Fruit fly (Drosophila melanogaster): Measurements from ENCODE around the gene Rpn1.

The Rpn1 gene

dm6 chr3L:19952690-19953089 is 37.8 kb downstream of the Rpn1 start, which contains the start of gene CG33710:
Gene CG33710 (minus strand): TSS chr3L:19952790.
- TF ChIP-seq CG1620 (GFP tag; optimal IDR thresholded peaks at IDR 0.05): no peak
- no peak for TF ChIP-seq CG5204 (GFP tag; optimal IDR thresholded peaks at IDR 0.05)
- TF ChIP-seq ovo (GFP tag; optimal IDR thresholded peaks at IDR 0.05): no peak
- TF ChIP-seq Mnt (GFP tag; optimal IDR thresholded peaks at IDR 0.05): no peak
- TF ChIP-seq CG7101 (tag; optimal IDR thresholded peaks at IDR 0.05): no peak

DNA sequence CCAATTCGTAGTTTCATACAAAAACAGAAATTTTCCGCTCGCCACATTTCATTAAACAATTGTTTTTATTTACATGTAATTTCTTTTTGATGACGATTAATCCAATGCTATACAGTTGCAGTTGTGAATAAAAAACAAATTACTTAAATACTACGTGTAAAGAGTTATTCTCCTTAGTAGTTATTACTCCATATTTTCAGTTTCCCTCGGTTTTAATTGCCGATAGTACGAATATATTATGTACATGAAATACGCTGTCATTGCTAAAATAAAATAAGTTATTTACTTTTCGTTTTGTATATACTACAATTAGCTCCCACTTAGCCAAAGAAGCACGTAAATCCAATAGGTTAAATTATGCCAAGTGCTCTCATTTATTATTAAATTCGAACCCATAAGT is 38.8 kb downstream of the Rpn1 start, which contains the start of gene CG42655:
Gene CG42655, minus strand, starts transcription at position 101 of the 400 bp plus-strand sequence.
- TF ChIP-seq kay (GFP tag; ENCODE audit: borderline replicate concordance) (no peak), tj (GFP tag; optimal IDR thresholded peaks at IDR 0.05) (no peak), CG7045 (GFP tag; optimal IDR thresholded peaks at IDR 0.05) (no peak), Hr96 (GFP tag; optimal IDR thresholded peaks at IDR 0.05) (no peak), CG11617 (GFP tag; optimal IDR thresholded peaks at IDR 0.05) (no peak), CG33017 (tag; optimal IDR thresholded peaks at IDR 0.05) (no peak)

DNA sequence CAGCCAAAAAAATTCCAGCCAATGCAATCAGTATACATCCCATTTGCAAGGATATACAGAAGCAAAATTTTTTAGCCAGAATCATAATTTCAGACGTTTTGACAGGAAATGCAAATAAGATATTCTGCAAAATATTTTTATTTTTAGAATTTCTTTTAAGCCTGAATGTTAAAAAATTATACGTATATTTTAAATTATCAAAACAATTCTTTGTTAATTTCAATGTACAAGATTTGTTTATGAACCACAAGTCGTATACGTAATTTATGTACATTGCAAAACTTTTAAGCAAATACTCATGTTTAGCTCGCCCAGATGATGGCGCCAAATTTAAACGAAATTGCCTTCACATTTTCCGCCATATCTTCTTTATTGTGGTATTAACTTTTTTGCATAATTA is 39.6 kb downstream of the Rpn1 start, which contains the start of gene CG42654:
Gene CG42654, minus strand, starts transcription at position 101 of the 400 bp plus-strand sequence.
- TF ChIP-seq CG1620 (GFP tag; optimal IDR thresholded peaks at IDR 0.05): no peak
- no peak for TF ChIP-seq Clk (GFP tag; optimal IDR thresholded peaks at IDR 0.05)
- TF ChIP-seq bab1 (GFP tag; optimal IDR thresholded peaks at IDR 0.05): no peak
- TF ChIP-seq pad (GFP tag; optimal IDR thresholded peaks at IDR 0.05): no peak
- no peak for TF ChIP-seq cnc (optimal IDR thresholded peaks at IDR 0.05)
- no peak for TF ChIP-seq CG5204 (GFP tag; optimal IDR thresholded peaks at IDR 0.05)
- no peak for TF ChIP-seq Hr96 (GFP tag; optimal IDR thresholded peaks at IDR 0.05)
- TF ChIP-seq Mnt (GFP tag; optimal IDR thresholded peaks at IDR 0.05): no peak
- no peak for TF ChIP-seq toe (GFP tag; optimal IDR thresholded peaks at IDR 0.05)
- no peak for TF ChIP-seq CG14711 (tag; optimal IDR thresholded peaks at IDR 0.05)

dm6 chr3L:19955699-19956098 is 40.8 kb downstream of the Rpn1 start, which contains the start of gene CG42263:
Gene CG42263 (minus strand): TSS chr3L:19955799.
- TF ChIP-seq CG7101 (tag; optimal IDR thresholded peaks at IDR 0.05): no peak
- no peak for TF ChIP-seq bab1 (GFP tag; optimal IDR thresholded peaks at IDR 0.05)
- TF ChIP-seq Hr96 (GFP tag; optimal IDR thresholded peaks at IDR 0.05): no peak
- no peak for TF ChIP-seq Clk (GFP tag; optimal IDR thresholded peaks at IDR 0.05)
- TF ChIP-seq CG5204 (GFP tag; optimal IDR thresholded peaks at IDR 0.05): no peak
- TF ChIP-seq pad (GFP tag; optimal IDR thresholded peaks at IDR 0.05): no peak
- no peak for TF ChIP-seq CG11617 (GFP tag; optimal IDR thresholded peaks at IDR 0.05)
- TF ChIP-seq CG7045 (GFP tag; optimal IDR thresholded peaks at IDR 0.05): no peak
- TF ChIP-seq Crg-1 (GFP tag; optimal IDR thresholded peaks at IDR 0.05): no peak
- TF ChIP-seq cic (GFP tag; optimal IDR thresholded peaks at IDR 0.05): no peak
- TF ChIP-seq toe (GFP tag; optimal IDR thresholded peaks at IDR 0.05): no peak
- TF ChIP-seq CG33017 (tag; optimal IDR thresholded peaks at IDR 0.05): no peak
- TF ChIP-seq CG12768 (GFP tag; optimal IDR thresholded peaks at IDR 0.05): no peak

DNA sequence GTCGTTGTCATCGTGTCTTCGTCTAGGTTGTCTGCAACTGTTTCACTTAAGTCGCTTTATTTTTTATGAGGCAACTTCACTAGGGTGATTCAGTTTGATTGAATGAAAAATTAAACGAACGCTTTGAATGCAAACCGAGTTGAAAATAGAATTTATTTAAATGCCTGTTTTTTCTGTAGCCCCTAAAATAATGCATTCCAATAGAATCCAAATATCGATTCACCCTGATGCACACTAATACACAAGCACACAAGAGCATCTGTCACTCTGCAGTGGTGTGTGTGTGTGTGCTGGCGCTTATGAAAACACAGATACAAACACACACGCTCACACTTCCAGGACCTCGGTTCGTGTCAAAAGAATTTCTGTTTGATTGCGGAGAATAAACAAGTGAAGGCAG is 47.0 kb downstream of the Rpn1 start:
- no peak for TF ChIP-seq CG11617 (GFP tag; optimal IDR thresholded peaks at IDR 0.05)
- no peak for TF ChIP-seq CG5204 (GFP tag; optimal IDR thresholded peaks at IDR 0.05)
- no peak for TF ChIP-seq tj (GFP tag; optimal IDR thresholded peaks at IDR 0.05)
- no peak for TF ChIP-seq CG7045 (GFP tag; optimal IDR thresholded peaks at IDR 0.05)
- no peak for TF ChIP-seq CG14711 (tag; optimal IDR thresholded peaks at IDR 0.05)
- no peak for TF ChIP-seq pad (GFP tag; optimal IDR thresholded peaks at IDR 0.05)
